Worm (Caenorhabditis elegans) whole organism, L3 larva: ENCODE data around the gene cnd-1.
A peak's percentile ranks its signal among the peaks of the same experiment; 100 is the strongest.

Experiments
- R02D3.7 ChIP-seq: fragments of 150-350 bp; optimal IDR thresholded peaks from 2 replicates; lab custom pipeline; 2014; ENCODE audit warnings: missing biosample characterization, missing genetic modification characterization
- ZK546.5 ChIP-seq: sonication (generic microtip); optimal IDR thresholded peaks from 2 replicates; lab custom pipeline; 2017; ENCODE audit warnings: missing biosample characterization, missing genetic modification characterization
- aly-2 ChIP-seq: fragments of 150-350 bp; optimal IDR thresholded peaks from 2 replicates; lab custom pipeline; 2014; ENCODE audit warnings: missing biosample characterization, missing genetic modification characterization
- ama-1 ChIP-seq: fragments of 150-350 bp; optimal IDR thresholded peaks from 2 replicates; lab custom pipeline; 2018
- ceh-16 ChIP-seq: sonication (generic microtip); optimal IDR thresholded peaks from 2 replicates; lab custom pipeline; 2017; ENCODE audit warnings: missing biosample characterization, missing genetic modification characterization
- ceh-28 ChIP-seq: fragments of 150-350 bp; optimal IDR thresholded peaks from 2 replicates; lab custom pipeline; 2014; ENCODE audit warnings: missing biosample characterization, missing genetic modification reagents, missing genetic modification characterization
- ceh-82 ChIP-seq: fragments of 150-350 bp; optimal IDR thresholded peaks from 2 replicates; lab custom pipeline; 2014; ENCODE audit warnings: missing biosample characterization, missing genetic modification characterization
- ceh-9 ChIP-seq: sonication (generic microtip); optimal IDR thresholded peaks from 2 replicates; lab custom pipeline; 2018; ENCODE audit warnings: missing biosample characterization, missing genetic modification characterization
- daf-12 ChIP-seq: fragments of 150-350 bp; optimal IDR thresholded peaks from 2 replicates; lab custom pipeline; 2014; ENCODE audit warnings: missing biosample characterization, missing genetic modification reagents, missing genetic modification characterization
- egl-27 ChIP-seq: sonication (generic microtip); optimal IDR thresholded peaks from 4 replicates; lab custom pipeline; 2017; ENCODE audit warnings: missing biosample characterization, missing genetic modification reagents, missing genetic modification characterization
- egl-5 ChIP-seq: fragments of 150-350 bp; optimal IDR thresholded peaks from 2 replicates; lab custom pipeline; 2017; ENCODE audit warnings: missing biosample characterization, missing genetic modification reagents, missing genetic modification characterization, inconsistent platforms
- elt-1 ChIP-seq: fragments of 150-350 bp; optimal IDR thresholded peaks from 2 replicates; lab custom pipeline; 2014; ENCODE audit warnings: missing biosample characterization, missing genetic modification characterization
- elt-2 ChIP-seq: sonication (generic microtip); optimal IDR thresholded peaks from 2 replicates; lab custom pipeline; 2016; ENCODE audit warnings: missing genetic modification reagents, mild to moderate bottlenecking, missing genetic modification characterization, missing compliant biosample characterization
- elt-3 ChIP-seq, 3 experiments: fragments of 150-350 bp in 1 of 3; sonication (generic microtip) in 2 of 3; optimal IDR thresholded peaks; 2 replicates in 2 of 3; 4 replicates in 1 of 3; lab custom pipeline; 2014 to 2017; ENCODE audit warnings: missing biosample characterization in 3 of 3, missing genetic modification characterization in 3 of 3
- eor-1 ChIP-seq, 2 experiments: fragments of 150-350 bp; optimal IDR thresholded peaks; 2 replicates each; lab custom pipeline; 2014 to 2018; ENCODE audit warnings: missing biosample characterization in 2 of 2, missing genetic modification characterization in 2 of 2
- fkh-10 ChIP-seq: sonication (generic microtip); optimal IDR thresholded peaks from 2 replicates; lab custom pipeline; 2017; ENCODE audit warnings: missing biosample characterization, missing genetic modification reagents, missing genetic modification characterization
- fkh-2 ChIP-seq: fragments of 150-350 bp; optimal IDR thresholded peaks from 2 replicates; lab custom pipeline; 2014; ENCODE audit warnings: missing biosample characterization, missing genetic modification reagents, missing genetic modification characterization
- fos-1 ChIP-seq: fragments of 150-350 bp; optimal IDR thresholded peaks from 2 replicates; lab custom pipeline; 2014; ENCODE audit warnings: missing biosample characterization, missing genetic modification characterization
- hmg-11 ChIP-seq: sonication (generic microtip); optimal IDR thresholded peaks from 2 replicates; lab custom pipeline; 2016; ENCODE audit warnings: missing genetic modification characterization, missing compliant biosample characterization
- jun-1 ChIP-seq: fragments of 150-350 bp; optimal IDR thresholded peaks from 2 replicates; lab custom pipeline; 2014; ENCODE audit warnings: missing biosample characterization, missing genetic modification reagents, missing genetic modification characterization
- lin-15B ChIP-seq: fragments of 150-350 bp; optimal IDR thresholded peaks from 2 replicates; lab custom pipeline; 2014; ENCODE audit warnings: missing biosample characterization, missing genetic modification characterization
- lin-39 ChIP-seq: fragments of 150-350 bp; optimal IDR thresholded peaks from 2 replicates; lab custom pipeline; 2018; ENCODE audit warnings: missing biosample characterization, missing genetic modification reagents, missing genetic modification characterization
- lsy-12 ChIP-seq: sonication (generic microtip); optimal IDR thresholded peaks from 2 replicates; lab custom pipeline; 2016; ENCODE audit warnings: mild to moderate bottlenecking, missing genetic modification characterization, missing compliant biosample characterization
- mdl-1 ChIP-seq: fragments of 150-350 bp; optimal IDR thresholded peaks from 2 replicates; lab custom pipeline; 2014; ENCODE audit warnings: missing biosample characterization, missing genetic modification characterization
- mml-1 ChIP-seq: fragments of 150-350 bp; sonication (generic microtip); optimal IDR thresholded peaks from 3 replicates; lab custom pipeline; 2014; ENCODE audit warnings: missing biosample characterization, missing genetic modification characterization
- nfya-1 ChIP-seq: sonication (generic microtip); optimal IDR thresholded peaks from 2 replicates; lab custom pipeline; 2017; ENCODE audit warnings: missing genetic modification characterization, mild to moderate bottlenecking, missing compliant biosample characterization, antibody characterized with exemption, moderate library complexity; ENCODE audit not compliant: insufficient read depth
- nhr-11 ChIP-seq: fragments of 150-350 bp; optimal IDR thresholded peaks from 2 replicates; lab custom pipeline; 2014; ENCODE audit warnings: missing biosample characterization, missing genetic modification characterization
- nhr-12 ChIP-seq: fragments of 150-350 bp; optimal IDR thresholded peaks from 2 replicates; lab custom pipeline; 2014; ENCODE audit warnings: missing biosample characterization, missing genetic modification characterization
- nhr-23 ChIP-seq: fragments of 150-350 bp; optimal IDR thresholded peaks from 2 replicates; lab custom pipeline; 2014; ENCODE audit warnings: missing biosample characterization, missing genetic modification reagents, missing genetic modification characterization
- nhr-237 ChIP-seq: fragments of 150-350 bp; optimal IDR thresholded peaks from 2 replicates; lab custom pipeline; 2014; ENCODE audit warnings: missing biosample characterization, missing genetic modification characterization
- nhr-25 ChIP-seq: sonication (generic microtip); optimal IDR thresholded peaks from 2 replicates; lab custom pipeline; 2017; ENCODE audit warnings: missing biosample characterization, missing genetic modification characterization
- nhr-28 ChIP-seq: fragments of 150-350 bp; optimal IDR thresholded peaks from 2 replicates; lab custom pipeline; 2014; ENCODE audit warnings: missing biosample characterization, missing genetic modification characterization
- nhr-43 ChIP-seq: sonication (generic microtip); optimal IDR thresholded peaks from 2 replicates; lab custom pipeline; 2016; ENCODE audit warnings: mild to moderate bottlenecking, missing genetic modification characterization, missing compliant biosample characterization; ENCODE audit not compliant: poor library complexity, severe bottlenecking
- nhr-67 ChIP-seq: fragments of 150-350 bp; optimal IDR thresholded peaks from 2 replicates; lab custom pipeline; 2014; ENCODE audit warnings: missing biosample characterization, missing genetic modification characterization
- nhr-77 ChIP-seq: fragments of 150-350 bp; optimal IDR thresholded peaks from 2 replicates; lab custom pipeline; 2014; ENCODE audit warnings: missing biosample characterization, missing genetic modification characterization
- pha-4 ChIP-seq: fragments of 150-350 bp; optimal IDR thresholded peaks from 2 replicates; lab custom pipeline; 2014; ENCODE audit warnings: missing biosample characterization, missing genetic modification reagents, missing genetic modification characterization
- pqm-1 ChIP-seq: fragments of 150-350 bp; optimal IDR thresholded peaks from 2 replicates; lab custom pipeline; 2017; ENCODE audit warnings: missing biosample characterization, missing genetic modification characterization, inconsistent platforms
- sea-2 ChIP-seq: fragments of 150-350 bp; sonication (generic microtip); optimal IDR thresholded peaks from 4 replicates; lab custom pipeline; 2014; ENCODE audit warnings: missing biosample characterization, missing genetic modification reagents, missing genetic modification characterization
- skn-1 ChIP-seq: fragments of 150-350 bp; optimal IDR thresholded peaks from 2 replicates; lab custom pipeline; 2014; ENCODE audit warnings: missing biosample characterization, missing genetic modification characterization
- snpc-4 ChIP-seq: fragments of 150-350 bp; optimal IDR thresholded peaks from 2 replicates; lab custom pipeline; 2014; ENCODE audit warnings: missing biosample characterization, missing genetic modification characterization
- tbx-2 ChIP-seq: sonication (generic microtip); optimal IDR thresholded peaks from 2 replicates; lab custom pipeline; 2016; ENCODE audit warnings: mild to moderate bottlenecking, missing genetic modification characterization, missing compliant biosample characterization
- unc-39 ChIP-seq: sonication (generic microtip); optimal IDR thresholded peaks from 4 replicates; lab custom pipeline; 2017; ENCODE audit warnings: missing biosample characterization, missing genetic modification characterization
- zag-1 ChIP-seq: fragments of 150-350 bp; optimal IDR thresholded peaks from 2 replicates; lab custom pipeline; 2014; ENCODE audit warnings: missing biosample characterization, missing genetic modification characterization
- ztf-11 ChIP-seq: fragments of 150-350 bp; optimal IDR thresholded peaks from 2 replicates; lab custom pipeline; 2014; ENCODE audit warnings: missing biosample characterization, missing genetic modification characterization
- ztf-4 ChIP-seq: fragments of 150-350 bp; optimal IDR thresholded peaks from 2 replicates; lab custom pipeline; 2014; ENCODE audit warnings: missing biosample characterization, missing genetic modification characterization

cnd-1 gene

DNA sequence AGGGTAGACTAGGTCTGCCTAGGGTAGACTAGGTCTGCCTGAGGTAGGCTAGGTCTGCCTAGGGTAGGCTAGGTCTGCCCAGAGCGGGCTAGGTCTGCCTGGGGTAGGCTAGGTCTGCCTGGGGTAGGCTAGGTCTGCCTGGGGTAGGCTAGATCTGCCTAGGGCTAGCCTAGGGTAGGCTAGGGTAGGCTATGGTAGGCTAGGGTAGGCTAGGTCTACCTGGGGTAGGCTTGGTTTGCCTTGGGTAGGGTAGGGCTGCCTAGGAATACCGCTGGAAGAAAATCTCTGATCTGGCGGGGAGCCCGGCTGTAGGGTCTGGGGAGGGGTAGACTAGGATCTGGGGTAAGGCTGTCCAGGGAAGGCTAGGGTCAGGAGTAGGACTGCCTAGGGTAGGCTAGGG, 41.0 kb upstream of the cnd-1 start:
- TF ChIP-seq R02D3.7 (no peak), ceh-28 (tag; lab: Kevin White, UChicago) (no peak), ceh-82 (tag; lab: Kevin White, UChicago) (no peak), mml-1 (no peak), egl-5 (tag; lab: Kevin White, UChicago) (no peak), nhr-43 (tag; lab: Kevin White, UChicago) (no peak), zag-1 (tag; lab: Kevin White, UChicago) (no peak), nhr-25 (no peak), elt-2 (tag; lab: Kevin White, UChicago) (no peak), nhr-77 (no peak), jun-1 (tag; lab: Kevin White, UChicago) (no peak), nhr-11 (no peak)

DNA sequence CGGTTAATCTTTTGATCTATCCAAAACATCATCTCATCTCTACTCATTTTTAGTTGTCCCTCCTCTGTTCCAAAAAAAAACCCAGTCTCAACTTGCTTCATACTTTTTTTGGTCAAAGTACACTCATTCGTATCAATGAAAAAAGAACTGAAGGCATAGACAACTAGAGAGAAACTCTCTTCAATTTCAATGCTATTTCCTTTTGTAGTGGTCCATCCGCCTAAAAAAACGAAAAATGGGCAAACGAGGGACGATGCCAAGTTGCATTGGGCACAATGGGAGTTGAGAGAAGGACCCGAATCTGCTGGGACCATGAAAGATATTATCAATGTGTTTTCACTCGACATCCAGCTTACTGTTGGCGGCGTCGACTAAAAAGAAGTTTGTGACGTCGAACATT, 35.8 kb upstream of the cnd-1 start:
- TF ChIP-seq lin-39 (tag; lab: Kevin White, UChicago) (peak; percentile 1), nfya-1 (tag; lab: Kevin White, UChicago) (peak; percentile 47), elt-1 (tag; lab: Kevin White, UChicago) (peak; percentile 17), hmg-11 (tag; lab: Kevin White, UChicago) (peak; percentile 67), R02D3.7 (no peak)

- no peak for TF ChIP-seq ZK546.5 (tag; lab: Kevin White, UChicago)
- TF ChIP-seq ama-1 (lab: Kevin White, UChicago), result peak; percentile 43
Observed at ce11 chrIII:5277740-5278139, 33.3 kb upstream of the cnd-1 start, which contains the start of gene clk-1. TSS of gene clk-1 (plus strand) at chrIII:5277894.

ce11 chrIII:5274715-5275355, 30.4 kb upstream of the cnd-1 start, which contains the start of the genes daf-41 and toc-1:
TSS of gene daf-41 (minus strand) at chrIII:5274765.
TSS of gene toc-1 (plus strand) at chrIII:5275251.
- peak; percentile 20 for TF ChIP-seq elt-2 (tag; lab: Kevin White, UChicago)
- peak; percentile 63 for TF ChIP-seq lin-15B (tag; lab: Kevin White, UChicago)
- no peak for TF ChIP-seq R02D3.7
- no peak for TF ChIP-seq ama-1 (lab: Kevin White, UChicago)
- no peak for TF ChIP-seq jun-1 (tag; lab: Kevin White, UChicago)
- no peak for TF ChIP-seq ceh-16 (tag; lab: Kevin White, UChicago)
- TF ChIP-seq ztf-11, result no peak
- no peak for TF ChIP-seq egl-27
- peak; percentile 55 for TF ChIP-seq pha-4
- TF ChIP-seq fkh-10 (GFP tag; lab: Kevin White, UChicago), result no peak
- peak; percentile 14 for TF ChIP-seq nhr-23
- TF ChIP-seq tbx-2 (tag; lab: Kevin White, UChicago), result no peak
- no peak for TF ChIP-seq nhr-43 (tag; lab: Kevin White, UChicago)
- TF ChIP-seq nhr-25, result peak; percentile 47
- no peak for TF ChIP-seq daf-12 (tag; lab: Kevin White, UChicago)
- no peak for TF ChIP-seq mdl-1
- no peak for TF ChIP-seq mml-1
- peak; percentile 45 for TF ChIP-seq hmg-11 (tag; lab: Kevin White, UChicago)
- TF ChIP-seq zag-1 (tag; lab: Kevin White, UChicago), result no peak
- TF ChIP-seq nfya-1 (tag; lab: Kevin White, UChicago), result peak; percentile 71
- no peak for TF ChIP-seq ceh-82 (tag; lab: Kevin White, UChicago)
- peak; percentile 4 for TF ChIP-seq lin-39 (tag; lab: Kevin White, UChicago)
- no peak for TF ChIP-seq fkh-2 (tag; lab: Kevin White, UChicago)
- no peak for TF ChIP-seq fos-1
- no peak for TF ChIP-seq unc-39 (tag; lab: Kevin White, UChicago)
- no peak for TF ChIP-seq elt-1 (tag; lab: Kevin White, UChicago)
- TF ChIP-seq lsy-12 (tag; lab: Kevin White, UChicago), result no peak
- peak; percentile 58 for TF ChIP-seq skn-1 (tag; lab: Kevin White, UChicago)
- no peak for TF ChIP-seq eor-1 (tag; optimal IDR thresholded peaks at IDR 0.05; lab: Kevin White, UChicago)
- TF ChIP-seq elt-3 (tag; optimal IDR thresholded peaks at IDR 0.05; lab: Kevin White, UChicago), result no peak
- TF ChIP-seq ZK546.5 (tag; lab: Kevin White, UChicago), result no peak
- no peak for TF ChIP-seq ceh-9 (tag; lab: Kevin White, UChicago)
- peak; percentile 24 for TF ChIP-seq ceh-28 (tag; lab: Kevin White, UChicago)
- no peak for TF ChIP-seq egl-5 (tag; lab: Kevin White, UChicago)
- TF ChIP-seq nhr-11, result no peak
- peak; percentile 25 for TF ChIP-seq snpc-4 (tag; lab: Kevin White, UChicago)
- TF ChIP-seq nhr-28 (tag; lab: Kevin White, UChicago), result no peak
- no peak for TF ChIP-seq aly-2 (tag; lab: Kevin White, UChicago)
- TF ChIP-seq nhr-77, result no peak
- TF ChIP-seq nhr-12 (tag; lab: Kevin White, UChicago), result no peak
- no peak for TF ChIP-seq pqm-1 (tag; lab: Kevin White, UChicago)
- no peak for TF ChIP-seq nhr-237 (tag; lab: Kevin White, UChicago)
- no peak for TF ChIP-seq ztf-4
- TF ChIP-seq sea-2 (GFP tag; lab: Kevin White, UChicago), result no peak
- no peak for TF ChIP-seq nhr-67 (tag; lab: Kevin White, UChicago)
